Fruit fly (Drosophila melanogaster) whole organism, wandering third instar larva: ENCODE measurements around the gene CCKLR-17D1.

Source experiments
- Dfd ChIP-seq: fragments of >200 bp; optimal IDR thresholded peaks from 2 replicates; lab custom pipeline; 2017; ENCODE audit warnings: missing biosample characterization, missing genetic modification characterization
- Hr78 ChIP-seq: fragments of >200 bp; optimal IDR thresholded peaks from 2 replicates; lab custom pipeline; 2017; ENCODE audit warnings: missing biosample characterization, missing genetic modification characterization
- Mio ChIP-seq: sonication (Bioruptor generic); optimal IDR thresholded peaks from 2 replicates; lab custom pipeline; 2016; ENCODE audit warnings: missing biosample characterization, missing genetic modification characterization
- Myc ChIP-seq: fragments of >200 bp; optimal IDR thresholded peaks from 2 replicates; lab custom pipeline; 2017
- Vsx2 ChIP-seq: fragments of 200-300, 225-300 bp; sonication (Bioruptor generic); optimal IDR thresholded peaks from 2 replicates; lab custom pipeline; 2018; ENCODE audit warnings: missing biosample characterization, missing genetic modification characterization; ENCODE audit not compliant: partially characterized antibody
- br ChIP-seq: fragments of 200-800 bp; sonication (Bioruptor generic); optimal IDR thresholded peaks from 2 replicates; lab custom pipeline; 2016; ENCODE audit warnings: missing biosample characterization, missing genetic modification characterization
- fru ChIP-seq: fragments of 200-800 bp; sonication (Bioruptor generic); optimal IDR thresholded peaks from 3 replicates; lab custom pipeline; 2016; ENCODE audit warnings: missing biosample characterization, mild to moderate bottlenecking, missing genetic modification characterization
- pan ChIP-seq: fragments of >200 bp; optimal IDR thresholded peaks from 2 replicates; lab custom pipeline; 2017
- psq ChIP-seq: fragments of 200-800 bp; sonication (Bioruptor generic); optimal IDR thresholded peaks from 3 replicates; lab custom pipeline; 2017; ENCODE audit warnings: missing biosample characterization, mild to moderate bottlenecking, missing genetic modification characterization, moderate library complexity
- usp ChIP-seq: fragments of >200 bp; optimal IDR thresholded peaks from 2 replicates; lab custom pipeline; 2017; ENCODE audit warnings: missing biosample characterization, missing genetic modification characterization

dm6 chrX:18700586-18700985 lies 25.8 kb downstream of the CCKLR-17D1 start:
- TF ChIP-seq Mio (GFP tag; lab: Kevin White, UChicago) (no peak), Myc (no peak), psq (GFP tag; lab: Kevin White, UChicago) (no peak), fru (GFP tag; lab: Kevin White, UChicago) (no peak), br (GFP tag; lab: Kevin White, UChicago) (no peak), Vsx2 (GFP tag; lab: Kevin White, UChicago) (no peak), usp (GFP tag; lab: Kevin White, UChicago) (no peak), Hr78 (GFP tag; lab: Kevin White, UChicago) (no peak), Dfd (GFP tag; lab: Kevin White, UChicago) (no peak), pan (lab: Kevin White, UChicago) (no peak)
